Worm (Caenorhabditis elegans): ENCODE measurements around the gene T22F3.7.

DNA sequence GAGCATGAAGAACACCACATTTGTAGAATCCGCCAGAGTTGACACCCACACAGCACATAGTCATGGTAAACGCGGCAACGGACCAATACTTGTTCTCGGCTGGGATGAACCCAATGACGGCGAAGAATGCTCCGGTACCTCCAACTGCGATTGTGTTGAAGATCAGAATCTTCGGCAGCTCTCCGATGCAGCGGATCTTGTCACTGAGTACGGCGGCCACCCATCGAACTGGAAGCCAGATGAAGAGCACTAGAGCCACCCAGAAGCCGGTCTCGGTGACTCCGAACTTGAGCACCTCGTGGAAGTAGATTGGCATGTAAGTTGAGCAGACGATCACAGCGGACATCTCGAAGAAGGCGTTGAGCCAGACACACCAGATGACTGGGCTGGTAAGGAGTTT lies 12.6 kb upstream of the T22F3.7 start:
- TF ChIP-seq egl-27 (tag; optimal IDR thresholded peaks at IDR 0.05) (no peak), nhr-11 (tag; optimal IDR thresholded peaks at IDR 0.05) (no peak), fos-1 (tag; optimal IDR thresholded peaks at IDR 0.05) (no peak), ceh-82 (tag; optimal IDR thresholded peaks at IDR 0.05) (no peak), unc-62 (GFP tag; optimal IDR thresholded peaks at IDR 0.05) (no peak), dmd-4 (tag; optimal IDR thresholded peaks at IDR 0.05) (no peak)
